Worm (Caenorhabditis elegans) whole organism, young adult: ENCODE measurements around the gene dhs-15.
A peak's percentile ranks its signal among the peaks of the same experiment; 100 is the strongest.

Experiments
- B0019.2 ChIP-seq: fragments of 200-800 bp; sonication (Bioruptor generic); conservative IDR thresholded peaks from 2 replicates; pipeline ENCODE4 v1.3.6; 2022; ENCODE audit warnings: missing genetic modification reagents, missing genetic modification characterization, missing compliant biosample characterization
- C17E4.6 ChIP-seq: fragments of 200-800 bp; sonication (Bioruptor generic); IDR thresholded peaks from 2 replicates; pipeline ENCODE4 v1.3.6; 2022; ENCODE audit warnings: missing genetic modification reagents, missing genetic modification characterization, missing compliant biosample characterization
- F10E7.11 ChIP-seq: sonication (generic microtip); optimal IDR thresholded peaks from 2 replicates; lab custom pipeline; 2017; ENCODE audit warnings: mild to moderate bottlenecking, missing genetic modification characterization, moderate library complexity, missing compliant biosample characterization
- F57A8.1 ChIP-seq: fragments of 200-800 bp; sonication (Bioruptor generic); optimal IDR thresholded peaks from 2 replicates; lab custom pipeline; 2018; ENCODE audit warnings: mild to moderate bottlenecking, missing genetic modification characterization, moderate library complexity, missing compliant biosample characterization
- K12H6.12 ChIP-seq: fragments of 200-800 bp; sonication (Bioruptor generic); optimal IDR thresholded peaks from 2 replicates; lab custom pipeline; 2018; ENCODE audit warnings: mild to moderate bottlenecking, missing genetic modification characterization, missing compliant biosample characterization
- T26A5.8 ChIP-seq: sonication (generic microtip); optimal IDR thresholded peaks from 2 replicates; lab custom pipeline; 2016; ENCODE audit warnings: missing genetic modification characterization, missing compliant biosample characterization
- Y53F4B.3 ChIP-seq: fragments of 200-800 bp; sonication (Bioruptor generic); IDR thresholded peaks from 2 replicates; pipeline ENCODE4 v1.3.6; 2022; ENCODE audit warnings: missing genetic modification reagents, missing genetic modification characterization, missing compliant biosample characterization
- Y56A3A.18 ChIP-seq: fragments of 200-800 bp; sonication (Bioruptor generic); IDR thresholded peaks from 2 replicates; pipeline ENCODE4 v1.3.6; 2022; ENCODE audit warnings: missing genetic modification reagents, missing genetic modification characterization, missing compliant biosample characterization
- atf-7 ChIP-seq: sonication (generic microtip); optimal IDR thresholded peaks from 2 replicates; lab custom pipeline; 2017; ENCODE audit warnings: mild to moderate bottlenecking, missing genetic modification characterization, missing compliant biosample characterization
- attf-6 ChIP-seq: fragments of 200-800 bp; sonication (Bioruptor generic); IDR thresholded peaks from 2 replicates; pipeline ENCODE4 v1.3.6; 2022; ENCODE audit warnings: missing genetic modification reagents, missing genetic modification characterization, missing compliant biosample characterization
- cebp-1 ChIP-seq, 2 experiments: fragments of 200-800 bp in 1 of 2; sonication (Bioruptor generic) in 1 of 2; sonication (generic microtip) in 1 of 2; IDR thresholded peaks in 1 of 2; optimal IDR thresholded peaks in 1 of 2; 2 replicates each; pipeline versions ENCODE4 v1.3.6 to Lab custom; 2017 to 2022; ENCODE audit warnings: missing compliant biosample characterization in 2 of 2, missing genetic modification characterization in 2 of 2, mild to moderate bottlenecking in 1 of 2, missing genetic modification reagents in 1 of 2, moderate library complexity in 1 of 2
- ceh-40 ChIP-seq: fragments of 200-800 bp; sonication (Bioruptor generic); IDR thresholded peaks from 2 replicates; pipeline ENCODE4 v1.3.6; 2022; ENCODE audit warnings: missing genetic modification characterization, missing compliant biosample characterization
- ceh-91 ChIP-seq: fragments of 200-800 bp; sonication (Bioruptor generic); IDR thresholded peaks from 2 replicates; pipeline ENCODE4 v1.3.6; 2022; ENCODE audit warnings: missing genetic modification reagents, missing genetic modification characterization, missing compliant biosample characterization
- die-1 ChIP-seq: sonication (generic microtip); optimal IDR thresholded peaks from 2 replicates; lab custom pipeline; 2016; ENCODE audit warnings: missing genotype, mild to moderate bottlenecking, missing genetic modification characterization, missing compliant biosample characterization
- efl-1 ChIP-seq: fragments of 150-350 bp; optimal IDR thresholded peaks from 2 replicates; lab custom pipeline; 2014; ENCODE audit warnings: missing biosample characterization, missing genetic modification reagents, missing genetic modification characterization
- egrh-3 ChIP-seq: fragments of 200-800 bp; sonication (Bioruptor generic); IDR thresholded peaks from 2 replicates; pipeline ENCODE4 v1.3.6; 2022; ENCODE audit warnings: missing genetic modification reagents, missing genetic modification characterization, missing compliant biosample characterization
- hsf-1 ChIP-seq: fragments of 200-800 bp; sonication (Bioruptor generic); IDR thresholded peaks from 2 replicates; pipeline ENCODE4 v1.3.6; 2022; ENCODE audit warnings: missing genetic modification reagents, missing genetic modification characterization, missing compliant biosample characterization
- let-607 ChIP-seq, 2 experiments: fragments of 200-800 bp in 1 of 2; sonication (Bioruptor generic) in 1 of 2; sonication (generic microtip) in 1 of 2; optimal IDR thresholded peaks; 2 replicates each; lab custom pipeline; 2016 to 2018; ENCODE audit warnings: mild to moderate bottlenecking in 2 of 2, missing compliant biosample characterization in 2 of 2, missing genetic modification characterization in 2 of 2, moderate library complexity in 2 of 2, missing genotype in 1 of 2
- lin-26 ChIP-seq: fragments of 200-800 bp; sonication (Bioruptor generic); IDR thresholded peaks from 2 replicates; pipeline ENCODE4 v1.3.6; 2022; ENCODE audit warnings: missing genetic modification reagents, missing genetic modification characterization, missing compliant biosample characterization
- lin-35 ChIP-seq, 3 experiments: fragments of 150-350 bp in 2 of 3; sonication (generic microtip) in 1 of 3; optimal IDR thresholded peaks; 2 replicates each; lab custom pipeline; 2014 to 2018; ENCODE audit warnings: missing biosample characterization in 3 of 3, missing genetic modification characterization in 3 of 3, missing genetic modification reagents in 3 of 3
- lir-1 ChIP-seq: fragments of 200-800 bp; sonication (Bioruptor generic); conservative IDR thresholded peaks from 2 replicates; pipeline ENCODE4 v1.3.6; 2022; ENCODE audit warnings: missing genetic modification reagents, missing genetic modification characterization, missing compliant biosample characterization
- madf-3 ChIP-seq: fragments of 200-800 bp; sonication (Bioruptor generic); IDR thresholded peaks from 2 replicates; pipeline ENCODE4 v1.3.6; 2022; ENCODE audit warnings: missing genetic modification reagents, missing genetic modification characterization, missing compliant biosample characterization
- mel-28 ChIP-seq: sonication (generic microtip); optimal IDR thresholded peaks from 2 replicates; lab custom pipeline; 2016; ENCODE audit warnings: borderline replicate concordance, mild to moderate bottlenecking, missing genetic modification characterization, missing compliant biosample characterization
- nfyb-1 ChIP-seq: fragments of 200-800 bp; sonication (Bioruptor generic); IDR thresholded peaks from 2 replicates; pipeline ENCODE4 v1.3.6; 2022; ENCODE audit warnings: missing genetic modification reagents, missing genetic modification characterization, missing compliant biosample characterization
- pbrm-1 ChIP-seq: fragments of 200-800 bp; sonication (Bioruptor generic); IDR thresholded peaks from 2 replicates; pipeline ENCODE4 v1.3.6; 2022; ENCODE audit warnings: missing genetic modification reagents, missing genetic modification characterization, missing compliant biosample characterization
- rpc-1 ChIP-seq, 2 experiments: fragments of 150-350 bp in 1 of 2; sonication (generic microtip) in 1 of 2; optimal IDR thresholded peaks; 2 replicates each; lab custom pipeline; 2014 to 2018; ENCODE audit warnings: missing biosample characterization in 1 of 2, missing genetic modification characterization in 1 of 2, missing genetic modification reagents in 1 of 2, missing genotype in 1 of 2
- somi-1 ChIP-seq: fragments of 200-800 bp; sonication (Bioruptor generic); optimal IDR thresholded peaks from 2 replicates; lab custom pipeline; 2018; ENCODE audit warnings: mild to moderate bottlenecking, missing genetic modification characterization, missing compliant biosample characterization
- tlf-1 ChIP-seq: fragments of 200-800 bp; sonication (Bioruptor generic); optimal IDR thresholded peaks from 2 replicates; lab custom pipeline; 2018; ENCODE audit warnings: mild to moderate bottlenecking, missing genetic modification characterization, missing compliant biosample characterization
- zfh-2 ChIP-seq: fragments of 200-800 bp; sonication (Bioruptor generic); conservative IDR thresholded peaks from 2 replicates; pipeline ENCODE4 v1.3.6; 2022; ENCODE audit warnings: missing genetic modification reagents, missing genetic modification characterization, missing compliant biosample characterization

Gene dhs-15

DNA sequence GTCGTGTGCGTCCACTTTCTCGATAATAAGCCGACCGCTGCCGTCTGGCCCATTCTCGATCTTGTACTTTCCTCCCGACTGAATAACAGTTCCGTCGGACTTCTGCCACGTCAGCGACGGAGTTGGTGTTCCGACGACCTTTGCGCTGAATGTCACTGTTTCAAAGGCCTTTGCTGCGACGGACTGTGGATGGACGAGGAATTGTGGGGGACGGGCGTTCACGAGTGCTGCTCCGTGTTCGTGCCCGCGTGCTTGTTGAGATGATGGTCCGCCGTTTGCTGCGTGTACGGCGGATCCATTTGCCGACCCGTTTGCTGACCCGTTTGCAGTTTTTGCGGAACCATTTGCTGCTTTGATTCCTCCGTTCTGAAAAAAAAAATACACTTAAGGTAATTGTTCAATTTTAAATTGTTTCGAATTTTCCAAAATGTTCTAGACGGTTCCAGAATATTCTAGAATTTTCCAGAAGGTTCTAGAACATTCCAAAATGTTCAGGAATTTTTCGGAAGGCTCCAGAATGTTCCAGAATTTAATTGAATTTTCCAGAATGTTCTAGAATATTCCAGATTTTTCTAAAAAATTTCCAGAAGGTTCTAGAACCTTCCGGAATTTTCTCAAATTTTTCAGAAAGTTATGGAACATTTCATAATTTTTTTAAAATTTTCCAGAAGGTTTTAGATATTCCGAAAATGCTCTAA is 29.7 kb upstream of the dhs-15 start:
- TF ChIP-seq zfh-2 (peak; percentile 60; the same call in 1 of the 2 replicates), nfyb-1 (GFP tag; lab: Robert Waterston, UW) (no peak), T26A5.8 (tag; lab: Kevin White, UChicago) (no peak), Y56A3A.18 (GFP tag; lab: Robert Waterston, UW) (no peak), lin-26 (GFP tag; lab: Robert Waterston, UW) (0 out of 2 replicates have a peak, but pooled peaks have one; percentile 24), rpc-1 (optimal IDR thresholded peaks at IDR 0.05; lab: Kevin White, UChicago) (peak; percentile 31), rpc-1 (tag; optimal IDR thresholded peaks at IDR 0.05; lab: Kevin White, UChicago) (no peak), hsf-1 (GFP tag; lab: Robert Waterston, UW) (peak; percentile 93)

DNA sequence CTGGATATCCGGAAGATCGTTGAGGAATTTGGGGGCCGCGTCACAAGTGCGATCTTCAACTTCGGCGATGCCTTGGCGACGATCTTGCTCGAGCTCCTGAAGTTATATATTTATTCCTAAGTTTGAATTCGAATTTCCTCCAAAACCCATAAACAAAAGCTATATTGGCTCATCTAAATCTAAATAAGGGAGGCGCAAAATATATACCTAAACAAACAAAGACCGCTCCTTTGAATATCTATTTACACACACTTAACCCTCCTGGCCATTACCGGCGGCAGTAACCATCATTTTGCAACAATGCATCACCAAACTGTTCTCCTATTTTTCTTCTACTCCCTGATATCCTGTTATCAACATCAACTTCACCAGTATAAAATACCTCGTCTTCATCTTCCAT is 26.3 kb upstream of the dhs-15 start, which contains the start of gene F54E2.2:
TSS of gene F54E2.2 (plus strand) at position 301 of the 400 bp plus-strand sequence.
- TF ChIP-seq ceh-40 (GFP tag; lab: Robert Waterston, UW) = no peak
- TF ChIP-seq attf-6 (GFP tag; lab: Robert Waterston, UW) = no peak
- TF ChIP-seq tlf-1 (GFP tag; lab: Kevin White, UChicago) = no peak
- TF ChIP-seq B0019.2 (GFP tag; lab: Robert Waterston, UW) = no peak
- TF ChIP-seq egrh-3 = no peak
- TF ChIP-seq C17E4.6 (GFP tag; lab: Robert Waterston, UW) = no peak
- TF ChIP-seq Y53F4B.3 (GFP tag; lab: Robert Waterston, UW) = no peak
- no peak for TF ChIP-seq lin-35 (GFP tag; optimal IDR thresholded peaks at IDR 0.05; lab: Kevin White, UChicago)
- no peak for TF ChIP-seq madf-3 (GFP tag; lab: Robert Waterston, UW)
- no peak for TF ChIP-seq efl-1 (GFP tag; lab: Kevin White, UChicago)
- TF ChIP-seq ceh-91 (GFP tag; lab: Robert Waterston, UW) = no peak
- TF ChIP-seq let-607 (tag; optimal IDR thresholded peaks at IDR 0.05; lab: Kevin White, UChicago) = no peak
- TF ChIP-seq K12H6.12 (tag; lab: Kevin White, UChicago) = no peak
- TF ChIP-seq, all 124 proteins: peak for 0

DNA sequence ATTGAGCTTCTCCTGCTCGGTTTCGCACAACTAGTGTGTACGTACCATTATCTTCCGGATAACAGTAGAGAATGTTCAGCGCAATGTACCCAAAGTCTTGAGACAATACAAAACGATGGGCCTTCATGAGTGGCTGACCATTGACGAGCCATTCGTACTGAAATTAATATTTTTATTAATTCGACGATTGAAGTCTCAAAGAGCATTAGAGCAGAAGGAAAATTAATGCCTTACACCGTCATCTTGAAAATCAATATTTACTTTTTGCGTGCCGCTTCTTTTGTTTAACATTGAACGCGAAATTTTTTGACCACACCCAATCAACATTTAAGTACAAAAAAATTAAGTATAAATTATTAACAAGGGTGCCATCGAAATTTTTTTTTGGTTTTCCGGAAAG is 23.3 kb upstream of the dhs-15 start:
- no peak for TF ChIP-seq die-1 (tag; lab: Kevin White, UChicago)

DNA sequence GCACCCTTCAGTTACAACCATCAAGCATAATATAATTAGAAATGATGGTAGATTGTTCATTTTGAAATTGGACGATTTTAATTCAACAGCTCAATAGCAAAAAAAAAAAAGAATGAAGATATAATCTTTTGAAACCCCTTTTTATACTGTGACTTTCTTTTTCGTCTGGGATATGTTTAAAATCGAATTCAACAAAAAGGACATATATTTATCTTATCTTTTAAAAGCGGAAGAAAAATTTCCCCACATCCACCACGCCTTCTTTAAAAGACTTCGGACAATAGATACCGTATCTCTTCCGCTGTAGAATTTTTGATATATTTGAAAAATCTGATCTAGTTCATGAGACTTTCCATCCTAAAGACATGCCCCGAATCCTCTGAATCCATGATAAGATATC is 11.1 kb upstream of the dhs-15 start, which contains the start of gene R05D8.11:
TSS of gene R05D8.11 (minus strand) at position 101 of the 400 bp plus-strand sequence.
- no peak for TF ChIP-seq atf-7 (tag; lab: Kevin White, UChicago)
- TF ChIP-seq, all 124 proteins: peak for 0

DNA sequence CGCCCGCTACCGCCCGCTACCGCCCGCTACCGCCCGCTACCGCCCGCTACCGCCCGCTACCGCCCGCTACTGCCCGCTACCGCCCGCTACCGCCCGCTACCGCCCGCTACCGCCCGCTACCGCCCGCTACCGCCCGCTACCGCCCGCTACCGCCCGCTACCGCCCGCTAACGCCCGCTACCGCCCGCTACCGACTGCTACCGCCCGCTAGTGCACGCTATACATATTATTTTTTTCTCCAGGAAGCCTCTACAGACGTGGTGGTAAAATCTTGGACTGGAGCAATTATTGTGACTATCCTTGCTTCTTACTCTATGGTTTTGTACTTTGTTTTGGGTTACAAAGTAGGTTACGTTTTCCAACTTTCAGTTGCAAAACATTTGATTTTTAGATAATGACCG is 8.8 kb upstream of the dhs-15 start:
- peak; percentile 84 for TF ChIP-seq egrh-3

DNA sequence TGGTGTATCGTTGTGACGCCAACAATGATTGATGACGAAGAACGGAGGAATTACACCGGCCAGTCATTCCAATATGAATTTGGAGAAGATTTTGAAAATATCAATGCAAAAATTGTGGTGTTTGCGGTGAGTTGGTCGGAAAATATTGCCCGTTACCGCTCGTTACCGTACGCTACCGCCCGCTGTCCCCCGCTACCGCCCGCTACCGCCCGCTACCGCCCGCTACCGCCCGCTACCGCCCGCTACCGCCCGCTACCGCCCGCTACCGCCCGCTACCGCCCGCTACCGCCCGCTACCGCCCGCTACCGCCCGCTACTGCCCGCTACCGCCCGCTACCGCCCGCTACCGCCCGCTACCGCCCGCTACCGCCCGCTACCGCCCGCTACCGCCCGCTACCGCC is 7.7 kb upstream of the dhs-15 start:
- peak; percentile 91 for TF ChIP-seq egrh-3

DNA sequence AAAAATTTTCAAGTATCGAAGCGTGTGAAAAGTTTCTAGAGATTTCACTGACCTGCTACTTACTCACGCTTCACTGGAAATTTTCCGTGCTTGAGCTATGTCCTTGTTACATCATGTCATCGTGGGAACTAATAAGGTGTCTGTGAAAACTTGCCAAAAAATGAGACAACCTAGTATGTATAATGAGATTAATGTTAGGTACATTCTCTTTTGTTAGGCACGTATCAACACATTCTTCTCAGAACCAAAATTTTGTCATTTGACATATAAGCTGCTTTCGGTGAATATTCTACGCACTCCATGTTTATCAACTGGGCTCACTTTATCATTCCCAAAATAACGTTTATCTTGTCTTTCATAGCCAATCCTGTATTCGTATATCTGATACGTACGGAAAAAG is 4.4 kb upstream of the dhs-15 start, which contains the start of gene srj-18:
TSS of gene srj-18 (plus strand) at position 301 of the 400 bp plus-strand sequence.
- TF ChIP-seq F10E7.11 (tag; lab: Kevin White, UChicago) = no peak
- no peak for TF ChIP-seq lir-1
- no peak for TF ChIP-seq mel-28 (tag; lab: Kevin White, UChicago)
- no peak for TF ChIP-seq pbrm-1 (GFP tag; lab: Robert Waterston, UW)
- no peak for TF ChIP-seq K12H6.12 (tag; lab: Kevin White, UChicago)
- TF ChIP-seq cebp-1 (GFP tag; IDR thresholded peaks at IDR 0.05; lab: Robert Waterston, UW) = no peak
- no peak for TF ChIP-seq cebp-1 (tag; optimal IDR thresholded peaks at IDR 0.05; lab: Kevin White, UChicago)
- no peak for TF ChIP-seq lin-35 (GFP tag; optimal IDR thresholded peaks at IDR 0.05; lab: Kevin White, UChicago)
- TF ChIP-seq F57A8.1 (GFP tag; lab: Kevin White, UChicago) = no peak
- TF ChIP-seq somi-1 = no peak
- TF ChIP-seq, all 124 proteins: peak for 0
